Fruit fly (Drosophila melanogaster) whole organism, adult: ENCODE data around the gene tna.
A peak's percentile ranks its signal among the peaks of the same experiment; 100 is the strongest.

ENCODE experiments used
- CG11617 ChIP-seq: fragments of 200-800 bp; sonication (Bioruptor generic); optimal IDR thresholded peaks from 2 replicates; lab custom pipeline; 2017; ENCODE audit warnings: mild to moderate bottlenecking, missing biosample characterization, missing genetic modification reagents, missing genetic modification characterization
- CG12768 ChIP-seq: fragments of 200-800 bp; sonication (Bioruptor generic); optimal IDR thresholded peaks from 2 replicates; lab custom pipeline; 2017; ENCODE audit warnings: missing biosample characterization, missing genetic modification characterization, mild to moderate bottlenecking, moderate library complexity, missing genetic modification reagents
- CG14711 ChIP-seq: fragments of 200-800 bp; sonication (Bioruptor generic); optimal IDR thresholded peaks from 2 replicates; lab custom pipeline; 2018; ENCODE audit warnings: missing biosample characterization, mild to moderate bottlenecking, missing genetic modification characterization, moderate library complexity
- CG1620 ChIP-seq: fragments of 200-800 bp; sonication (Bioruptor generic); optimal IDR thresholded peaks from 2 replicates; lab custom pipeline; 2016; ENCODE audit warnings: missing biosample characterization, missing genetic modification characterization
- CG33017 ChIP-seq: fragments of 200-800 bp; sonication (Bioruptor generic); optimal IDR thresholded peaks from 2 replicates; lab custom pipeline; 2018; ENCODE audit warnings: missing biosample characterization, mild to moderate bottlenecking, missing genetic modification characterization, moderate library complexity
- CG5204 ChIP-seq: fragments of 200-800 bp; sonication (Bioruptor generic); optimal IDR thresholded peaks from 2 replicates; lab custom pipeline; 2016; ENCODE audit warnings: missing biosample characterization, missing genetic modification characterization
- CG7045 ChIP-seq: fragments of 200-800 bp; sonication (Bioruptor generic); optimal IDR thresholded peaks from 2 replicates; lab custom pipeline; 2017; ENCODE audit warnings: missing biosample characterization, mild to moderate bottlenecking, missing genetic modification characterization
- CG7101 ChIP-seq: fragments of 200-800 bp; sonication (Bioruptor generic); optimal IDR thresholded peaks from 2 replicates; lab custom pipeline; 2018; ENCODE audit warnings: missing biosample characterization, mild to moderate bottlenecking, missing genetic modification characterization, moderate library complexity
- Clk ChIP-seq: fragments of 200-800 bp; sonication (Bioruptor generic); optimal IDR thresholded peaks from 2 replicates; lab custom pipeline; 2017; ENCODE audit warnings: missing biosample characterization, missing genetic modification characterization
- Crg-1 ChIP-seq: fragments of 200-800 bp; sonication (Bioruptor generic); optimal IDR thresholded peaks from 2 replicates; lab custom pipeline; 2016; ENCODE audit warnings: missing biosample characterization, missing genetic modification characterization
- Hr96 ChIP-seq: fragments of 200-800 bp; sonication (Bioruptor generic); optimal IDR thresholded peaks from 2 replicates; lab custom pipeline; 2016; ENCODE audit warnings: missing biosample characterization, missing genetic modification characterization
- Mnt ChIP-seq: fragments of 200-800 bp; sonication (Bioruptor generic); optimal IDR thresholded peaks from 2 replicates; lab custom pipeline; 2016; ENCODE audit warnings: missing biosample characterization, mild to moderate bottlenecking, missing genetic modification characterization
- bab1 ChIP-seq: fragments of 200-800 bp; sonication (Bioruptor generic); optimal IDR thresholded peaks from 3 replicates; lab custom pipeline; 2019; ENCODE audit warnings: missing biosample characterization, mild to moderate bottlenecking, missing genetic modification characterization, moderate library complexity
- cic ChIP-seq: fragments of 200-800 bp; sonication (Bioruptor generic); optimal IDR thresholded peaks from 2 replicates; lab custom pipeline; 2017; ENCODE audit warnings: missing biosample characterization, mild to moderate bottlenecking, missing genetic modification characterization, moderate library complexity
- cnc ChIP-seq, 2 experiments: fragments of >200 bp; optimal IDR thresholded peaks; 2 replicates each; lab custom pipeline; 2017
- kay ChIP-seq: fragments of 200-800 bp; sonication (Bioruptor generic); peaks from one replicate; lab custom pipeline; 2016; ENCODE audit warnings: missing biosample characterization, missing genetic modification characterization, borderline replicate concordance
- ovo ChIP-seq: fragments of 200-800 bp; sonication (Bioruptor generic); optimal IDR thresholded peaks from 2 replicates; lab custom pipeline; 2016; ENCODE audit warnings: missing biosample characterization, missing genetic modification characterization
- pad ChIP-seq: fragments of 200-800 bp; sonication (Bioruptor generic); optimal IDR thresholded peaks from 3 replicates; lab custom pipeline; 2017; ENCODE audit warnings: missing biosample characterization, missing genetic modification characterization, mild to moderate bottlenecking, moderate library complexity, missing genetic modification reagents
- tj ChIP-seq: fragments of 200-800 bp; sonication (Bioruptor generic); optimal IDR thresholded peaks from 3 replicates; lab custom pipeline; 2017; ENCODE audit warnings: missing biosample characterization, mild to moderate bottlenecking, missing genetic modification characterization, moderate library complexity
- toe ChIP-seq: fragments of 200-800 bp; sonication (Bioruptor generic); optimal IDR thresholded peaks from 2 replicates; lab custom pipeline; 2016; ENCODE audit warnings: missing biosample characterization, missing genetic modification characterization

The tna gene

DNA sequence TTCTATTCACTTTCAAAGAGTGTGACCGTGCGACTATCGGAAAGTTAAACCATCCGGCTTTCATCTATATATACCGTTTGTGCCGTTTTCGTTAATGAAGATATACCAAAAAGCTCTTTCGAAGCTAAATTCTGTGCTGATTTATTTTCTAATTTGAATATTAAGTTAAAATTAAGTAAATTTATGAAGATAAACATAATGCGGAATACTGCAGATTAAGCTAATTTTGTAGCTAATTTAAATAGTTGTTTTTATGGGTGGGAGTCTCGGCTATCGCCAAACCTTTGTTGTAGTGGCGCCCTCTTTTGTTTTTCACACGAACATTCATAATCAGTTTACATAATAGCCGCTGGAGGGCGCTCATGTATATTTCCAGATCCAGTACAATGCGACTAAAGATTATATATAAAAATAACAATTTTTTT lies 63.8 kb downstream of the tna start, which contains the start of gene Aps:
Aps (minus strand) TSS at position 37 of the 425 bp plus-strand sequence.
- TF ChIP-seq Mnt (GFP tag; lab: Kevin White, UChicago) (peak; percentile 35), Crg-1 (GFP tag; lab: Kevin White, UChicago) (peak; percentile 42), CG7045 (GFP tag; lab: Kevin White, UChicago) (no peak), kay (GFP tag; lab: Kevin White, UChicago) (no peak), Hr96 (peak; percentile 30), toe (peak; percentile 67), pad (GFP tag; lab: Kevin White, UChicago) (peak; percentile 16), ovo (GFP tag; lab: Kevin White, UChicago) (peak; percentile 38), CG1620 (peak; percentile 71), CG14711 (tag; lab: Kevin White, UChicago) (no peak), CG33017 (no peak), cic (no peak)

DNA sequence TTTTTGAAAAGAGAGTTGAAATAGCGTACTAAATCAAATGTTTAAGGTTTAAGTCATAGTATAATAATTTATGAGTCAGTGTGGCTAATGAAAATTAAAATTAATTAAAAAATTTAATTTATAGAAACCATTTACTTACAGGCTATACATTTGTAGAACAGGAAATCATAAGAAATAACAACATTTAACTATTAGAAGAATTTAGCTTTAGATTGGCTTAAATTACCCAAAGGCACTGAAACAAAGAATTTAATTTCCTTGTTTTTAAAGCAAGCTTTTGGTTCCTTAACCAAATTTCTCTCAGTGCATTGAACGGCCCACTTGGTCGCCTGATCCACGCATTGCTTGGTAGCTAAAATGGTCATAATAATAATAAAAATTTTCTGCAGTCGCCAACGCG lies 68.1 kb downstream of the tna start:
- TF ChIP-seq Crg-1 (GFP tag; lab: Kevin White, UChicago) (no peak), CG7101 (tag; lab: Kevin White, UChicago) (no peak), cnc (optimal IDR thresholded peaks at IDR 0.05; lab: Kevin White, UChicago) (no peak), CG1620 (no peak), Hr96 (no peak), CG33017 (no peak), bab1 (no peak), cic (no peak), CG5204 (GFP tag; lab: Kevin White, UChicago) (no peak), CG7045 (GFP tag; lab: Kevin White, UChicago) (no peak), Clk (GFP tag; lab: Kevin White, UChicago) (no peak), ovo (GFP tag; lab: Kevin White, UChicago) (no peak), pad (GFP tag; lab: Kevin White, UChicago) (no peak), Mnt (GFP tag; lab: Kevin White, UChicago) (no peak), kay (GFP tag; lab: Kevin White, UChicago) (no peak)

dm6 chr3L:10904770-10905169 lies 69.4 kb downstream of the tna start:
- no peak for TF ChIP-seq Mnt (GFP tag; lab: Kevin White, UChicago)
- no peak for TF ChIP-seq bab1
- TF ChIP-seq toe, result no peak
- TF ChIP-seq Hr96, result no peak
- no peak for TF ChIP-seq ovo (GFP tag; lab: Kevin White, UChicago)

dm6 chr3L:10909612-10910011 lies 74.3 kb downstream of the tna start:
- no peak for TF ChIP-seq CG12768 (GFP tag; lab: Kevin White, UChicago)
- no peak for TF ChIP-seq toe
- no peak for TF ChIP-seq Crg-1 (GFP tag; lab: Kevin White, UChicago)
- no peak for TF ChIP-seq ovo (GFP tag; lab: Kevin White, UChicago)
- TF ChIP-seq CG7101 (tag; lab: Kevin White, UChicago), result no peak
- no peak for TF ChIP-seq CG1620
- no peak for TF ChIP-seq Hr96
- no peak for TF ChIP-seq tj
- no peak for TF ChIP-seq Clk (GFP tag; lab: Kevin White, UChicago)
- TF ChIP-seq CG14711 (tag; lab: Kevin White, UChicago), result no peak
- no peak for TF ChIP-seq bab1
- TF ChIP-seq CG7045 (GFP tag; lab: Kevin White, UChicago), result no peak

DNA sequence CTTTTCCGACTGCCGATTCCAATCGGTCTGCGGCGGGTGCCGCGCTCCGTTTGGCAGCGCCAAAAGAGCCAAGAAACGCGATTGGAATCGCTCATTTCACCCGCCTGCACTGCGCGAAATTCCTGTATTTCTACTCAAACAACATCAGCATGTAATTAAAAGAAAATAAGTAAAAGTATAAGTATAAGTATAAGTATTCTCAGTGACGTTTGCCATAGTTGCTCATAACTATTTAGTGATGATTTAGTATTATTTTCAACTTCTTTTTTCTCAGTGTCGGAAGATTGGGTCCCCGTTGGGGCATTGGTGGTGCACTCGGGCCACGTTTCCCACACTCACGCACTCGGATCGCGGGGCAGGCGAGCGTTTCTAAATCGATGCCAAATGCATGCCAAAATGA lies 77.9 kb downstream of the tna start:
- TF ChIP-seq CG7045 (GFP tag; lab: Kevin White, UChicago) (no peak), CG33017 (no peak), Clk (GFP tag; lab: Kevin White, UChicago) (no peak), CG1620 (no peak), cnc (optimal IDR thresholded peaks at IDR 0.05; lab: Kevin White, UChicago) (no peak), CG12768 (GFP tag; lab: Kevin White, UChicago) (no peak)

DNA sequence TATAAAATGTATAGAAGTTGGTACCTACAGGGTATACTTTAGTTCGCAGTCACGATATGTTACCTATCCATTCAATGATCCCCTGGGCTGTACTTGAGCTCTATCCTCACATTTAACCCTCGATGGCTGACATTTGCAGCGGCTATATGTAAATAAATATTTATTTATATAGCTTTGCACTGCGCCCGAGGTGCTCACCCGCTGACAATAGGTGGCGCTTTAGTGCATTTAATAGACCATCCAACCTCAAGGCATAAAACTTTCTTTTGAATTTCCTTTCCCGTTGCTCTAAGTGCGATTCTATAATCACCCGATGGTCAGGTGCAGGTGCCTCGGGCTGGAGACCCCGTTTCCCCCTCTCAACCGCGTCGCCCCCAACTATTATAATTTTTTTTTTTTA lies 81.9 kb downstream of the tna start:
- TF ChIP-seq cnc (optimal IDR thresholded peaks at IDR 0.05; lab: Kevin White, UChicago) (no peak), bab1 (no peak), CG7101 (tag; lab: Kevin White, UChicago) (no peak), cic (no peak), Clk (GFP tag; lab: Kevin White, UChicago) (no peak), CG11617 (GFP tag; lab: Kevin White, UChicago) (no peak), CG1620 (no peak), Hr96 (no peak), CG14711 (tag; lab: Kevin White, UChicago) (no peak), Crg-1 (GFP tag; lab: Kevin White, UChicago) (no peak), Mnt (GFP tag; lab: Kevin White, UChicago) (no peak), ovo (GFP tag; lab: Kevin White, UChicago) (no peak), pad (GFP tag; lab: Kevin White, UChicago) (no peak), CG5204 (GFP tag; lab: Kevin White, UChicago) (no peak), kay (GFP tag; lab: Kevin White, UChicago) (no peak), CG33017 (no peak), toe (no peak), CG7045 (GFP tag; lab: Kevin White, UChicago) (no peak)

DNA sequence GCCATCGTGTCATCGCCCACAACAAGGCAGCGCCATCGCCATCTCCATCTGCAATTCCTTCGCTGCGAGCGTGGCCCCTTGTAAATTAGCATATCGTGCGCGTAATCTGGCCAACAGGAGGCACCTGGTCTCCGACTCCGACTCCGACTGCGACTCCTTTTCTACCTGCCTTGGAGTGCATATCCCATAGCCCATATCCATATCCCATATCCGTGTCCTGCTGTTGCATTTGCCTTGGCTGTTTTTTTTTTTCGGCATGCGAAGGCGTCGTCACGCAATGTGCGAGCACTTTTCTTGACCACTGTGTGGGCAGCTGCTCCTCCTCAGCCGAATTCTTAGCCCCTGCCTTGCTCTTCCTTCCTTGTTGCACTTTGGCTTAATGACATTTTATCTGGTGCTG lies 83.1 kb downstream of the tna start:
- no peak for TF ChIP-seq toe
- TF ChIP-seq Hr96, result no peak
- TF ChIP-seq CG1620, result no peak
- TF ChIP-seq CG7045 (GFP tag; lab: Kevin White, UChicago), result no peak
- TF ChIP-seq CG7101 (tag; lab: Kevin White, UChicago), result no peak
- TF ChIP-seq Crg-1 (GFP tag; lab: Kevin White, UChicago), result no peak
- no peak for TF ChIP-seq Mnt (GFP tag; lab: Kevin White, UChicago)
- TF ChIP-seq CG11617 (GFP tag; lab: Kevin White, UChicago), result no peak
